Worm (Caenorhabditis elegans): ENCODE results near the gene Y59A8B.19.

DNA sequence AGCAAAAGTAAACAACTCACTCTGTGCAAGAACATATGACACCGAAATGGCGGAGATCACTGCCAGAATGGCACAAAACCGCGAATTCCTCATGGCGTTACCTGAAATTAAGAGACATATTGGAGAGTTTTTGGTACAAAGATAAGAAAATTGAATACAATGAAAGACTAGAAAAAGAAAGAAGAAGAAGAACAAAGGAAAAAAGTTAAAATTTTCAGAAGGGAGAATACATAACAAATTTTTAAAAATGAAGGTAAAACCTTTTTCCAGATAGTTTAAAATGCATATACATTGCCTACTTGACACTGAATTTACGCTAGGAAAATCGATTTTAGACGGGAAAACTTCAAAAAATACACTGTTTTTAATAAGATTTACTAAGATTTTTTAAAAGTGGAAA, 5.8 kb upstream of the Y59A8B.19 start, which contains the start of gene lon-8:
- no peak for TF ChIP-seq W03F9.2 (tag; optimal IDR thresholded peaks at IDR 0.05)
- TF ChIP-seq dao-5 (tag; optimal IDR thresholded peaks at IDR 0.05), result no peak
- no peak for TF ChIP-seq him-1 (tag; optimal IDR thresholded peaks at IDR 0.05)

Measured in whole organism, L4/young adult.